Fruit fly (Drosophila melanogaster) whole organism, pupa: ENCODE results near the gene neur.

ENCODE experiments used
- CG10348 ChIP-seq: fragments of 200-800 bp; sonication (Bioruptor generic); IDR thresholded peaks from 2 replicates; pipeline ENCODE4 v1.3.6; 2022; ENCODE audit warnings: missing biosample characterization, missing genetic modification characterization
- CG12605 ChIP-seq: fragments of 200-800 bp; sonication (Bioruptor generic); IDR thresholded peaks from 2 replicates; pipeline ENCODE4 v1.3.6; 2022; ENCODE audit warnings: missing biosample characterization, missing genetic modification characterization
- CG13204 ChIP-seq: fragments of 200-800 bp; sonication (Bioruptor generic); optimal IDR thresholded peaks from 2 replicates; lab custom pipeline; 2018; ENCODE audit warnings: missing biosample characterization, mild to moderate bottlenecking, missing genetic modification characterization, moderate library complexity
- CG14655 ChIP-seq: fragments of 200-800 bp; sonication (Bioruptor generic); optimal IDR thresholded peaks from 3 replicates; lab custom pipeline; 2017; ENCODE audit warnings: mild to moderate bottlenecking, missing biosample characterization, missing genetic modification reagents, missing genetic modification characterization
- CG15710 ChIP-seq: fragments of 200-800 bp; sonication (Bioruptor generic); optimal IDR thresholded peaks from 2 replicates; lab custom pipeline; 2018; ENCODE audit warnings: missing biosample characterization, mild to moderate bottlenecking, missing genetic modification characterization, moderate library complexity
- CG17806 ChIP-seq: fragments of 200-800 bp; sonication (Bioruptor generic); optimal IDR thresholded peaks from 2 replicates; lab custom pipeline; 2018; ENCODE audit warnings: missing biosample characterization, mild to moderate bottlenecking, missing genetic modification characterization, moderate library complexity
- CG32121 ChIP-seq: fragments of 200-800 bp; sonication (Bioruptor generic); IDR thresholded peaks from 2 replicates; pipeline ENCODE4 v1.3.6; 2022; ENCODE audit warnings: missing biosample characterization, missing genetic modification characterization
- CG34367 ChIP-seq: fragments of 200-800 bp; sonication (Bioruptor generic); optimal IDR thresholded peaks from 2 replicates; lab custom pipeline; 2018; ENCODE audit warnings: missing biosample characterization, mild to moderate bottlenecking, missing genetic modification characterization
- CG4496 ChIP-seq: fragments of 200-800 bp; sonication (Bioruptor generic); IDR thresholded peaks from 3 replicates; pipeline ENCODE4 v1.3.6; 2022; ENCODE audit warnings: missing biosample characterization, missing genetic modification characterization
- CG8159 ChIP-seq: fragments of 200-800 bp; sonication (Bioruptor generic); optimal IDR thresholded peaks from 3 replicates; lab custom pipeline; 2018; ENCODE audit warnings: missing biosample characterization, mild to moderate bottlenecking, missing genetic modification characterization, moderate library complexity
- CG8301 ChIP-seq: fragments of 200-800 bp; sonication (Bioruptor generic); optimal IDR thresholded peaks from 2 replicates; lab custom pipeline; 2018; ENCODE audit warnings: missing biosample characterization, mild to moderate bottlenecking, missing genetic modification characterization
- CG9948 ChIP-seq: fragments of 200-800 bp; sonication (Bioruptor generic); optimal IDR thresholded peaks from 2 replicates; lab custom pipeline; 2018; ENCODE audit warnings: missing biosample characterization, mild to moderate bottlenecking, missing genetic modification characterization, moderate library complexity
- D1 ChIP-seq: fragments of 200-800 bp; sonication (Bioruptor generic); optimal IDR thresholded peaks from 2 replicates; lab custom pipeline; 2018; ENCODE audit warnings: missing biosample characterization, mild to moderate bottlenecking, missing genetic modification characterization, moderate library complexity
- EcR ChIP-seq: fragments of 200-800 bp; sonication (Bioruptor generic); optimal IDR thresholded peaks from 3 replicates; lab custom pipeline; 2019; ENCODE audit warnings: missing biosample characterization, missing genetic modification characterization, mild to moderate bottlenecking, moderate library complexity, missing genetic modification reagents
- Ets98B ChIP-seq: fragments of 200-800 bp; sonication (Bioruptor generic); IDR thresholded peaks from 2 replicates; pipeline ENCODE4 v1.3.6; 2022; ENCODE audit warnings: missing biosample characterization, missing genetic modification characterization
- Pif1A ChIP-seq: fragments of 200-800 bp; sonication (Bioruptor generic); optimal IDR thresholded peaks from 3 replicates; lab custom pipeline; 2016; ENCODE audit warnings: missing biosample characterization, missing genetic modification characterization
- Pif1B ChIP-seq: fragments of 200-800 bp; sonication (Bioruptor generic); optimal IDR thresholded peaks from 3 replicates; lab custom pipeline; 2016; ENCODE audit warnings: missing biosample characterization, missing genetic modification characterization
- Snoo ChIP-seq: fragments of 200-800 bp; sonication (Bioruptor generic); optimal IDR thresholded peaks from 3 replicates; lab custom pipeline; 2017; ENCODE audit warnings: missing biosample characterization, mild to moderate bottlenecking, missing genetic modification characterization, inconsistent platforms
- fd96Ca ChIP-seq: fragments of 200-800 bp; sonication (Bioruptor generic); IDR thresholded peaks from 3 replicates; pipeline ENCODE4 v1.3.6; 2022; ENCODE audit warnings: missing biosample characterization, missing genetic modification characterization
- gl ChIP-seq: fragments of 200-800 bp; sonication (Bioruptor generic); optimal IDR thresholded peaks from 2 replicates; lab custom pipeline; 2018; ENCODE audit warnings: missing biosample characterization, mild to moderate bottlenecking, missing genetic modification characterization
- rn ChIP-seq: fragments of 200-800 bp; sonication (Bioruptor generic); IDR thresholded peaks from 2 replicates; pipeline ENCODE4 v1.3.6; 2022; ENCODE audit warnings: missing biosample characterization, missing genetic modification characterization

neur gene

DNA sequence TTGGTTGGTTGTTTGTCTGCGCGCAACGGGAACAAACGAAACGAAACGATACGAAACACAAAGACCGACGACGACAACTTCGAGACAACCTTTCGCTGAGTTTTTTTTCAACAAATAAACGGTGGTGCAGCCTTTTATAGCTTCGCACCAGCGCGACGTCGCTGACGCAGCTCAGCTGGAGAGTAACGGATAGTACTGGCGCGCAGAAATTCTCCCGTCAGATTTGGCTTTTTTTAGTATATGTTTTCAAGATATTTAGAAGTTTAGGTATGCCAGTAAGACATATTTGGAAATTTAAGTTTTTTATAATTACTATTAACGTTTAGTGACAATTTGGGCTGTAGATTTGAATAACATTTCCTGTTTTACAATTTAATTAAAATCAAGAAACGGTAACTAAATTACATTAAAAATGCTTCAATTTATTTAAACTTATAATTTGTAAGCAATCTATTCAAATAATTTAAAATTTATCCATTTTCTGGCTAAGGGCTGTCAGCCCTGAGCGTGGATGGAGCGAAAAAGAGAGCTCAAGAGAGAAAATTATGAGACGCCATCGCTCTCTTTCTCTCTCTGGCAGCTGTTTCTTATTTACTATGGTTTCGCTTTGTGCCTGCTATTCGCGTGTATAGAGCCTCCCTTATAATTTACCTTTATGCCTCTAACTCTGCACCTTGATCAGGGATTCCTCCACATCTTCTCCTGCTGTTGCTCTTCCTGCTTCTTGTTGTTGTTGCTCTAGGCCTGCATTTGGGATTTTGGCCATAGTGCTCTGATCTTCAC, 5.5 kb downstream of the neur start:
- no peak for TF ChIP-seq rn (GFP tag; lab: Robert Waterston, UW)
- peak; percentile 88 for TF ChIP-seq D1 (tag; lab: Kevin White, UChicago)
- peak; percentile 44; the same call in 1 of the 3 replicates for TF ChIP-seq fd96Ca (GFP tag; lab: Robert Waterston, UW)
- TF ChIP-seq CG15710 (tag; lab: Kevin White, UChicago): peak; percentile 90
- peak; percentile 82 for TF ChIP-seq Pif1A
- TF ChIP-seq CG12605: 0 out of 2 replicates have a peak, but pooled peaks have one; percentile 18
- peak; percentile 67; the same call in 1 of the 3 replicates for TF ChIP-seq CG4496 (GFP tag; lab: Robert Waterston, UW)
- TF ChIP-seq Ets98B (GFP tag; lab: Robert Waterston, UW): no peak; the same call in 1 of the 2 replicates
- peak; percentile 83 for TF ChIP-seq CG32121 (GFP tag; lab: Robert Waterston, UW)
- peak; percentile 84 for TF ChIP-seq Snoo (tag; lab: Kevin White, UChicago)
- TF ChIP-seq CG14655: peak; percentile 91
- TF ChIP-seq CG8301 (tag; lab: Kevin White, UChicago): peak; percentile 89
- TF ChIP-seq CG34367: peak; percentile 81
- peak; percentile 94 for TF ChIP-seq CG8159 (tag; lab: Kevin White, UChicago)
- peak; percentile 59 for TF ChIP-seq gl (tag; lab: Kevin White, UChicago)
- TF ChIP-seq EcR (GFP tag; lab: Kevin White, UChicago): peak; percentile 15
- peak; percentile 70 for TF ChIP-seq CG13204 (GFP tag; lab: Kevin White, UChicago)
- peak; percentile 78 for TF ChIP-seq CG17806 (tag; lab: Kevin White, UChicago)
- TF ChIP-seq CG9948 (tag; lab: Kevin White, UChicago): peak; percentile 88
- peak; percentile 79 for TF ChIP-seq Pif1B
- TF ChIP-seq CG10348 (GFP tag; lab: Robert Waterston, UW): 0 out of 2 replicates have a peak, but pooled peaks have one; percentile 16

DNA sequence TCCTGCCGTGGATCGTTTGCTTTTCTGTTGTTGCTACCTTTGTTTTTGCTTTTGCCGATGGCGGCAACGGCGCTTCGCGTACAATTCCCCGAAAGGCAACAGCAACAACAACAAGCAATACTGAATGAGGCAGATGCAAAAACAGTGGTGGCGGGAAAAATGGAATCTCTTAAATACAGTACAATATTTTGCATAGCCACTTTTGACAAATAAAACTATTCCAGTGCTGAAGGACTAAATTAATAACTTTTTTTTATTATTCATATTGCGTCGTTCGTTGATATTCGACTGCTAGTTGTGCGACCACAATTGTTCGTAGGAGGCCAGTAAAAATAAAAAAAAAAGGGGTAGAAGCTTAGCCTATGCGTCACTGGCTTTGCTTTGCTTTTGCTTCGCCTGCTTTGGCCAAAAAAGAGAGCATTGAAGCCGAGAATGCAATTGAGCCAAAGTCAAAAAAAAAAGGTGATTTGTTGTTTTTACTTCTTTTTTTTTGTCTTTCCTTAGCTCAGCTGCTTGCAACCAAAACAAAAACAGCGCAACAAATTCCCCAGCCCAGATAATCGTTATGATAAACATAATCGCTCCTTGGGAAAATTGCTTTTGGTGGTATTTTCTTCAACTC, 7.4 kb downstream of the neur start:
- TF ChIP-seq CG12605: peak; percentile 99
- TF ChIP-seq Pif1A: peak; percentile 99
- TF ChIP-seq CG32121 (GFP tag; lab: Robert Waterston, UW): peak; percentile 99
- peak; percentile 99 for TF ChIP-seq D1 (tag; lab: Kevin White, UChicago)
- TF ChIP-seq CG17806 (tag; lab: Kevin White, UChicago): peak; percentile 99
- peak; percentile 99 for TF ChIP-seq CG15710 (tag; lab: Kevin White, UChicago)
- TF ChIP-seq CG4496 (GFP tag; lab: Robert Waterston, UW): peak; percentile 99
- peak; percentile 99 for TF ChIP-seq CG14655
- TF ChIP-seq CG34367: peak; percentile 99
- TF ChIP-seq gl (tag; lab: Kevin White, UChicago): peak; percentile 98
- TF ChIP-seq Snoo (tag; lab: Kevin White, UChicago): peak; percentile 97
- TF ChIP-seq Ets98B (GFP tag; lab: Robert Waterston, UW): peak; percentile 99
- TF ChIP-seq CG9948 (tag; lab: Kevin White, UChicago): peak; percentile 98
- peak; percentile 97 for TF ChIP-seq CG13204 (GFP tag; lab: Kevin White, UChicago)
- peak; percentile 98 for TF ChIP-seq CG8159 (tag; lab: Kevin White, UChicago)
- TF ChIP-seq EcR (GFP tag; lab: Kevin White, UChicago): peak; percentile 81
- peak; percentile 99 for TF ChIP-seq CG8301 (tag; lab: Kevin White, UChicago)
- peak; percentile 99 for TF ChIP-seq fd96Ca (GFP tag; lab: Robert Waterston, UW)
- peak; percentile 98 for TF ChIP-seq rn (GFP tag; lab: Robert Waterston, UW)
- peak; percentile 99 for TF ChIP-seq Pif1B
- TF ChIP-seq CG10348 (GFP tag; lab: Robert Waterston, UW): peak; percentile 95

DNA sequence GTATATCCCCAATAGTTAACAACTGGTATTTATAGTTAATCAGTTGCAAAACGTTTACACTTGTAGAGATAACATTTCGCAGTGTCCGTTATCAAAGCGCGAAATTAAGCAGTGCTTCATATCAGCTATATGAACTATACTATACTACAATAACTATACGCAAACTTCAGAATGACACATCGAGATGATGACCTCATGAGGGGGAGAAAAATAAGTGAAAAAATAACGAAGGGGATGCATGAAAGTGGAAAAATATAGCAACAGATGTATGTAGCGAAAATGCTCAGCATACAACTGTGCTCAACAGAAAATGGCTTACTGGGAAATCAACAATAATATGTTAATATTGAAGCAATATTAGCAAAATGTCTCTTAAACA, 8.5 kb downstream of the neur start:
- TF ChIP-seq rn (GFP tag; lab: Robert Waterston, UW) (no peak), EcR (GFP tag; lab: Kevin White, UChicago) (peak; percentile 11)

DNA sequence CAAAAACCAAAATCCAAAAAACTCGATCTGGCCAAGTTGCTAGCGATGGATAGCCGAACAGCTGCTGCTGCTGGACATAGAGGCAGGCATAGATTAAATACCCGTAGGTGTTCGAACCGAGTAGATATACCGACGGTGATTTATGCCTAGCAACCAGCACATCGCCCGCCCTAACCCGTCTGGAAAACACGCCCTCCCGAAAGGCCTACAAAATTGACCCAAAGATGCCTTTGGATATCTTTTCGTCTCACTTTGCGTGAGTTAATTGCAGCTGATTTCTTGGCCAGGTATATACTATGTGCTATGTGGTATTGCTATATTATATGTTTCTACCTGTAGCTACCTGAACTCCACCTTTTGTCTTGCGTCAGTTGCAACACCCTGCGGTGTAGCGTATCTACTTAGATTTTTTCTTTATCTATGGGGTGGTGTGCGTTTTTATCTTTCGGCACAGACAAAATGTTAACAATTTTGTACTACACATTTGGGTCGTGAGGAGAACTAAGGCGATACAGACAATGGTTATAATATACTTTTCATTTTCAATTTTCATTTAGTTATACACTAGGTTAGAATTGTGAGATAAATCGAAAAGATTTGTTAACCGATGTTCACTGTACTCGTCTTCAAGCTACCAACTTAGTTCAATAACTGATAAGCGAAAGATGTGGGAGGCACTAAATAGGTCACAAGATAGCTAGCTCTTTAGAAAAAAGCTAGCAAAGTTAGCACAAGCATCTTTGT, 9.1 kb downstream of the neur start:
- no peak for TF ChIP-seq gl (tag; lab: Kevin White, UChicago)
- TF ChIP-seq CG10348 (GFP tag; lab: Robert Waterston, UW): no peak
- no peak for TF ChIP-seq Pif1A
- no peak for TF ChIP-seq CG14655
- no peak for TF ChIP-seq CG32121 (GFP tag; lab: Robert Waterston, UW)
- no peak for TF ChIP-seq CG8159 (tag; lab: Kevin White, UChicago)
- TF ChIP-seq Ets98B (GFP tag; lab: Robert Waterston, UW): no peak
- TF ChIP-seq rn (GFP tag; lab: Robert Waterston, UW): no peak
- no peak for TF ChIP-seq CG9948 (tag; lab: Kevin White, UChicago)
- TF ChIP-seq, all 21 proteins: peak for 0

DNA sequence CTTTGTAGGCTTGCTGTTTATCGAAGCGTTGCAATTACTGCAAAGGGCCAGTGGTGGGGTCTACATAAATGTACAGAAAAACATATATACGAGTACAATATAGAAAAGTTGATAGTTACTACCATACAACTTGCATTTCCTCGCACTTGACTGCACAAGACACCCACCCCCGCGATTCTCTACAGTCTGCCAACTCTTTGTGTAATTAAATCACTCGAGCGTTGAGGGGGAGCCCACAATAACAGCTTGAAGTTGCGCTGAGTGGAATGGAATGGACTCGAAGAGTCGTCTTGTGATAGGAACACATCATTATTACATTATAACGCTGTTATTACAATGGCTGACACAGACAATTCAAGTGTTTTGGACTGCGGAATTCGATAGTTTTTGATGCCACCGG, 9.9 kb downstream of the neur start:
- peak; percentile 29 for TF ChIP-seq EcR (GFP tag; lab: Kevin White, UChicago)
- TF ChIP-seq CG13204 (GFP tag; lab: Kevin White, UChicago): no peak
- TF ChIP-seq, all 21 proteins: peak for 1
